Worm (Caenorhabditis elegans) whole organism, L3 larva: ENCODE data around the gene spop-1.

Experiments used
- R02D3.7 ChIP-seq: fragments of 150-350 bp; optimal IDR thresholded peaks from 2 replicates; lab custom pipeline; 2014; ENCODE audit warnings: missing biosample characterization, missing genetic modification characterization
- aly-2 ChIP-seq: fragments of 150-350 bp; optimal IDR thresholded peaks from 2 replicates; lab custom pipeline; 2014; ENCODE audit warnings: missing biosample characterization, missing genetic modification characterization
- ama-1 ChIP-seq: fragments of 150-350 bp; optimal IDR thresholded peaks from 2 replicates; lab custom pipeline; 2018
- ceh-16 ChIP-seq: sonication (generic microtip); optimal IDR thresholded peaks from 2 replicates; lab custom pipeline; 2017; ENCODE audit warnings: missing biosample characterization, missing genetic modification characterization
- ceh-28 ChIP-seq: fragments of 150-350 bp; optimal IDR thresholded peaks from 2 replicates; lab custom pipeline; 2014; ENCODE audit warnings: missing biosample characterization, missing genetic modification reagents, missing genetic modification characterization
- ceh-82 ChIP-seq: fragments of 150-350 bp; optimal IDR thresholded peaks from 2 replicates; lab custom pipeline; 2014; ENCODE audit warnings: missing biosample characterization, missing genetic modification characterization
- ceh-9 ChIP-seq: sonication (generic microtip); optimal IDR thresholded peaks from 2 replicates; lab custom pipeline; 2018; ENCODE audit warnings: missing biosample characterization, missing genetic modification characterization
- daf-12 ChIP-seq: fragments of 150-350 bp; optimal IDR thresholded peaks from 2 replicates; lab custom pipeline; 2014; ENCODE audit warnings: missing biosample characterization, missing genetic modification reagents, missing genetic modification characterization
- egl-5 ChIP-seq: fragments of 150-350 bp; optimal IDR thresholded peaks from 2 replicates; lab custom pipeline; 2017; ENCODE audit warnings: missing biosample characterization, missing genetic modification reagents, missing genetic modification characterization, inconsistent platforms
- elt-2 ChIP-seq: sonication (generic microtip); optimal IDR thresholded peaks from 2 replicates; lab custom pipeline; 2016; ENCODE audit warnings: missing genetic modification reagents, mild to moderate bottlenecking, missing genetic modification characterization, missing compliant biosample characterization
- elt-3 ChIP-seq, 3 experiments: fragments of 150-350 bp in 1 of 3; sonication (generic microtip) in 2 of 3; optimal IDR thresholded peaks; 2 replicates in 2 of 3; 4 replicates in 1 of 3; lab custom pipeline; 2014 to 2017; ENCODE audit warnings: missing biosample characterization in 3 of 3, missing genetic modification characterization in 3 of 3
- eor-1 ChIP-seq, 2 experiments: fragments of 150-350 bp; optimal IDR thresholded peaks; 2 replicates each; lab custom pipeline; 2014 to 2018; ENCODE audit warnings: missing biosample characterization in 2 of 2, missing genetic modification characterization in 2 of 2
- fkh-10 ChIP-seq: sonication (generic microtip); optimal IDR thresholded peaks from 2 replicates; lab custom pipeline; 2017; ENCODE audit warnings: missing biosample characterization, missing genetic modification reagents, missing genetic modification characterization
- fkh-2 ChIP-seq: fragments of 150-350 bp; optimal IDR thresholded peaks from 2 replicates; lab custom pipeline; 2014; ENCODE audit warnings: missing biosample characterization, missing genetic modification reagents, missing genetic modification characterization
- fos-1 ChIP-seq: fragments of 150-350 bp; optimal IDR thresholded peaks from 2 replicates; lab custom pipeline; 2014; ENCODE audit warnings: missing biosample characterization, missing genetic modification characterization
- hmg-11 ChIP-seq: sonication (generic microtip); optimal IDR thresholded peaks from 2 replicates; lab custom pipeline; 2016; ENCODE audit warnings: missing genetic modification characterization, missing compliant biosample characterization
- lin-15B ChIP-seq: fragments of 150-350 bp; optimal IDR thresholded peaks from 2 replicates; lab custom pipeline; 2014; ENCODE audit warnings: missing biosample characterization, missing genetic modification characterization
- lin-39 ChIP-seq: fragments of 150-350 bp; optimal IDR thresholded peaks from 2 replicates; lab custom pipeline; 2018; ENCODE audit warnings: missing biosample characterization, missing genetic modification reagents, missing genetic modification characterization
- mml-1 ChIP-seq: fragments of 150-350 bp; sonication (generic microtip); optimal IDR thresholded peaks from 3 replicates; lab custom pipeline; 2014; ENCODE audit warnings: missing biosample characterization, missing genetic modification characterization
- nfya-1 ChIP-seq: sonication (generic microtip); optimal IDR thresholded peaks from 2 replicates; lab custom pipeline; 2017; ENCODE audit warnings: missing genetic modification characterization, mild to moderate bottlenecking, missing compliant biosample characterization, antibody characterized with exemption, moderate library complexity; ENCODE audit not compliant: insufficient read depth
- nhr-11 ChIP-seq: fragments of 150-350 bp; optimal IDR thresholded peaks from 2 replicates; lab custom pipeline; 2014; ENCODE audit warnings: missing biosample characterization, missing genetic modification characterization
- nhr-12 ChIP-seq: fragments of 150-350 bp; optimal IDR thresholded peaks from 2 replicates; lab custom pipeline; 2014; ENCODE audit warnings: missing biosample characterization, missing genetic modification characterization
- nhr-237 ChIP-seq: fragments of 150-350 bp; optimal IDR thresholded peaks from 2 replicates; lab custom pipeline; 2014; ENCODE audit warnings: missing biosample characterization, missing genetic modification characterization
- nhr-25 ChIP-seq: sonication (generic microtip); optimal IDR thresholded peaks from 2 replicates; lab custom pipeline; 2017; ENCODE audit warnings: missing biosample characterization, missing genetic modification characterization
- nhr-28 ChIP-seq: fragments of 150-350 bp; optimal IDR thresholded peaks from 2 replicates; lab custom pipeline; 2014; ENCODE audit warnings: missing biosample characterization, missing genetic modification characterization
- nhr-43 ChIP-seq: sonication (generic microtip); optimal IDR thresholded peaks from 2 replicates; lab custom pipeline; 2016; ENCODE audit warnings: mild to moderate bottlenecking, missing genetic modification characterization, missing compliant biosample characterization; ENCODE audit not compliant: poor library complexity, severe bottlenecking
- nhr-77 ChIP-seq: fragments of 150-350 bp; optimal IDR thresholded peaks from 2 replicates; lab custom pipeline; 2014; ENCODE audit warnings: missing biosample characterization, missing genetic modification characterization
- pha-4 ChIP-seq: fragments of 150-350 bp; optimal IDR thresholded peaks from 2 replicates; lab custom pipeline; 2014; ENCODE audit warnings: missing biosample characterization, missing genetic modification reagents, missing genetic modification characterization
- pqm-1 ChIP-seq: fragments of 150-350 bp; optimal IDR thresholded peaks from 2 replicates; lab custom pipeline; 2017; ENCODE audit warnings: missing biosample characterization, missing genetic modification characterization, inconsistent platforms
- sea-2 ChIP-seq: fragments of 150-350 bp; sonication (generic microtip); optimal IDR thresholded peaks from 4 replicates; lab custom pipeline; 2014; ENCODE audit warnings: missing biosample characterization, missing genetic modification reagents, missing genetic modification characterization
- skn-1 ChIP-seq: fragments of 150-350 bp; optimal IDR thresholded peaks from 2 replicates; lab custom pipeline; 2014; ENCODE audit warnings: missing biosample characterization, missing genetic modification characterization
- tbx-2 ChIP-seq: sonication (generic microtip); optimal IDR thresholded peaks from 2 replicates; lab custom pipeline; 2016; ENCODE audit warnings: mild to moderate bottlenecking, missing genetic modification characterization, missing compliant biosample characterization
- unc-39 ChIP-seq: sonication (generic microtip); optimal IDR thresholded peaks from 4 replicates; lab custom pipeline; 2017; ENCODE audit warnings: missing biosample characterization, missing genetic modification characterization
- unc-62 ChIP-seq: fragments of 150-350 bp; sonication (generic microtip); optimal IDR thresholded peaks from 4 replicates; lab custom pipeline; 2014; ENCODE audit warnings: missing biosample characterization, missing genetic modification reagents, missing genetic modification characterization
- zag-1 ChIP-seq: fragments of 150-350 bp; optimal IDR thresholded peaks from 2 replicates; lab custom pipeline; 2014; ENCODE audit warnings: missing biosample characterization, missing genetic modification characterization
- ztf-11 ChIP-seq: fragments of 150-350 bp; optimal IDR thresholded peaks from 2 replicates; lab custom pipeline; 2014; ENCODE audit warnings: missing biosample characterization, missing genetic modification characterization

spop-1 gene

ce11 chrIII:10083242-10083641, 14.6 kb downstream of the spop-1 start, which contains the start of gene T16H12.3:
T16H12.3 (minus strand) TSS chrIII:10083292.
- TF ChIP-seq elt-3 (tag; optimal IDR thresholded peaks at IDR 0.05; lab: Kevin White, UChicago) = no peak
- TF ChIP-seq nhr-11 (tag; lab: Kevin White, UChicago) = no peak
- no peak for TF ChIP-seq zag-1 (tag; lab: Kevin White, UChicago)
- TF ChIP-seq eor-1 (tag; optimal IDR thresholded peaks at IDR 0.05; lab: Kevin White, UChicago) = no peak
- no peak for TF ChIP-seq egl-5 (tag; lab: Kevin White, UChicago)
- TF ChIP-seq ceh-82 (tag; lab: Kevin White, UChicago) = no peak
- TF ChIP-seq fkh-2 (tag; lab: Kevin White, UChicago) = no peak
- TF ChIP-seq hmg-11 (tag; lab: Kevin White, UChicago) = no peak
- no peak for TF ChIP-seq ama-1 (lab: Kevin White, UChicago)
- TF ChIP-seq mml-1 (tag; lab: Kevin White, UChicago) = no peak
- no peak for TF ChIP-seq unc-62
- no peak for TF ChIP-seq ceh-9 (tag; lab: Kevin White, UChicago)
- no peak for TF ChIP-seq pha-4 (tag; lab: Kevin White, UChicago)
- no peak for TF ChIP-seq lin-15B (tag; lab: Kevin White, UChicago)
- TF ChIP-seq pqm-1 (tag; lab: Kevin White, UChicago) = no peak
- TF ChIP-seq ceh-16 (tag; lab: Kevin White, UChicago) = no peak
- TF ChIP-seq fkh-10 (GFP tag; lab: Kevin White, UChicago) = no peak
- no peak for TF ChIP-seq fos-1 (tag; lab: Kevin White, UChicago)
- TF ChIP-seq nhr-237 = no peak

ce11 chrIII:10078784-10079183, 19.1 kb downstream of the spop-1 start:
- no peak for TF ChIP-seq elt-3 (tag; optimal IDR thresholded peaks at IDR 0.05; lab: Kevin White, UChicago)
- TF ChIP-seq ama-1 (lab: Kevin White, UChicago) = no peak
- no peak for TF ChIP-seq ceh-9 (tag; lab: Kevin White, UChicago)
- no peak for TF ChIP-seq fkh-2 (tag; lab: Kevin White, UChicago)
- TF ChIP-seq R02D3.7 (tag; lab: Kevin White, UChicago) = no peak
- no peak for TF ChIP-seq aly-2 (tag; lab: Kevin White, UChicago)
- no peak for TF ChIP-seq ceh-28 (tag; lab: Kevin White, UChicago)
- TF ChIP-seq tbx-2 (tag; lab: Kevin White, UChicago) = no peak

ce11 chrIII:10078151-10078550, 19.7 kb downstream of the spop-1 start, which contains the start of gene T16G12.9:
T16G12.9 (minus strand) TSS chrIII:10078251.
- no peak for TF ChIP-seq lin-15B (tag; lab: Kevin White, UChicago)
- no peak for TF ChIP-seq ztf-11
- TF ChIP-seq ceh-16 (tag; lab: Kevin White, UChicago) = no peak
- TF ChIP-seq nfya-1 (tag; lab: Kevin White, UChicago) = no peak
- TF ChIP-seq pha-4 (tag; lab: Kevin White, UChicago) = no peak
- no peak for TF ChIP-seq nhr-12
- TF ChIP-seq lin-39 = no peak
- TF ChIP-seq elt-3 (tag; optimal IDR thresholded peaks at IDR 0.05; lab: Kevin White, UChicago) = no peak
- no peak for TF ChIP-seq R02D3.7 (tag; lab: Kevin White, UChicago)
- no peak for TF ChIP-seq daf-12
- no peak for TF ChIP-seq skn-1 (tag; lab: Kevin White, UChicago)
- TF ChIP-seq nhr-28 (tag; lab: Kevin White, UChicago) = no peak
- TF ChIP-seq unc-39 (tag; lab: Kevin White, UChicago) = no peak
- no peak for TF ChIP-seq tbx-2 (tag; lab: Kevin White, UChicago)
- TF ChIP-seq elt-2 = no peak
- TF ChIP-seq ceh-9 (tag; lab: Kevin White, UChicago) = no peak
- TF ChIP-seq fkh-10 (GFP tag; lab: Kevin White, UChicago) = no peak
- TF ChIP-seq unc-62 = no peak
- TF ChIP-seq nhr-43 (tag; lab: Kevin White, UChicago) = no peak

ce11 chrIII:10076042-10076441, 21.8 kb downstream of the spop-1 start:
- TF ChIP-seq nfya-1 (tag; lab: Kevin White, UChicago) = peak; percentile 92
- TF ChIP-seq eor-1 (tag; optimal IDR thresholded peaks at IDR 0.05; lab: Kevin White, UChicago) = no peak
- TF ChIP-seq, all 47 proteins: peak for 1

- TF ChIP-seq ceh-28 (tag; lab: Kevin White, UChicago) = no peak
- TF ChIP-seq ztf-11 = no peak
- TF ChIP-seq sea-2 (GFP tag; lab: Kevin White, UChicago) = no peak
- TF ChIP-seq daf-12 = no peak
- TF ChIP-seq nhr-77 (tag; lab: Kevin White, UChicago) = no peak
- no peak for TF ChIP-seq lin-15B (tag; lab: Kevin White, UChicago)
- TF ChIP-seq nhr-25 = no peak
These were observed 28.6 kb downstream of the spop-1 start, which contains the start of gene T16G12.6 for ce11 chrIII:10069278-10069677. T16G12.6 (plus strand) TSS chrIII:10069578.
